Worm (Caenorhabditis elegans) whole organism, L4 larva: Measurements from ENCODE around the gene Y49G5A.1.

Source experiments
- F10B5.3 ChIP-seq: sonication (generic microtip); optimal IDR thresholded peaks from 2 replicates; lab custom pipeline; 2016; ENCODE audit warnings: mild to moderate bottlenecking, missing genetic modification characterization, missing compliant biosample characterization
- lin-15B ChIP-seq: fragments of 150-350 bp; sonication (generic microtip); optimal IDR thresholded peaks from 3 replicates; lab custom pipeline; 2014; ENCODE audit warnings: missing biosample characterization, missing genetic modification characterization
- tra-1 ChIP-seq: fragments of 200-800 bp; sonication (Bioruptor generic); IDR thresholded peaks from 2 replicates; pipeline ENCODE4 v1.3.6; 2022; ENCODE audit warnings: missing genetic modification reagents, missing genetic modification characterization, missing compliant biosample characterization
- ztf-7 ChIP-seq: fragments of 150-350 bp; optimal IDR thresholded peaks from 2 replicates; lab custom pipeline; 2014; ENCODE audit warnings: missing biosample characterization, missing genetic modification characterization

- TF ChIP-seq F10B5.3 (tag; lab: Kevin White, UChicago) (no peak), tra-1 (GFP tag; lab: Robert Waterston, UW) (no peak), lin-15B (tag; lab: Kevin White, UChicago) (no peak), ztf-7 (tag; lab: Kevin White, UChicago) (no peak)
Measured at ce11 chrV:5314104-5314503, 26.9 kb upstream of the Y49G5A.1 start, which contains the start of gene C10G8.2.
